Worm (Caenorhabditis elegans): ENCODE results near the gene ncs-4.

Gene ncs-4

DNA sequence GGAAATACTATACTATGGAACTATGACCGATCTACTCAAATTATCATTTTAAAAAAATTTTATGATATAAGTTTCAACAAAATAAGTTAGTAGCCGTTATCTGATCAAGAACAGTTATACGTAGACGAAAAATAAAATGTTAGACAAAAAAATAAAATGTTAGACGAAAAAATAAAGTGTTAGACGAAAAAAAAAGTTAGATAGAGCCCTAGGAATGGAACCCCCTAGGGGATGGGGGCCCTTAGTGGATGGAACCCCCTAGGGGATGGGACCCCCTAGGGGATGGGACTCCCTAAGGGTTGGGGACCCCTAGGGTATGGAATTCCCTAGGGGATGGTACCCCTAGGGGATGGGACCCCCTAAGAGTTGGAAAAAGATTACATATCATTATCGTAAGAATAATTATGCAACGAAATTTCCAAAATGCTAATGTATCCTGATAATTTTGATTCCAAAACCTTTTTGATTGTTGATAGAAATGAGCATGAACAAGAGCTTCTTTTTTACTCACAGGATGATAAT is 42.9 kb downstream of the ncs-4 start:
- TF ChIP-seq tbx-11 (GFP tag; IDR thresholded peaks at IDR 0.05) (0 out of 2 replicates have a peak, but pooled peaks have one; percentile 43), hmg-4 (GFP tag; optimal IDR thresholded peaks at IDR 0.05) (no peak)

DNA sequence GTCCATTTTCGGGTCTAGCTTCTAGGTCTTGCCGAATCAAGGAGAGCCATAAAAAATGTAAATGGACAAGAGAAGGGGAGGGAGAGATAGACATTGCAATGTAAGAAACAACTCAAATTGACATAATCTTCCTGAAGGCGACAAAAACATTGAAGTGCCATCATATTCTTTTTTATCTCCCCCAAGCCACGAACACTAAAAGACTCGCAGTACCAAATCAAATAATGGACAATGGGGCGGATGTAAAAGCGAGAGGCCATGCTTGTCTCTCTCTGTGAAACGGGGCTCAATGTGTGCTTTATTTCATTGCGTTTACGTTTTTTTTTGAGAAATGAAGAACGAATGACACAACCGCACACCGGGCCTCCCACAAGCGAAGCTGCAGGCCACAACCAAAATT is 49.5 kb downstream of the ncs-4 start:
- TF ChIP-seq B0310.2 (tag; optimal IDR thresholded peaks at IDR 0.05) (no peak), pes-1 (GFP tag; IDR thresholded peaks at IDR 0.05) (no peak), tbx-11 (GFP tag; IDR thresholded peaks at IDR 0.05) (no peak), aly-1 (tag; optimal IDR thresholded peaks at IDR 0.05) (no peak), flt-1 (GFP tag; IDR thresholded peaks at IDR 0.05) (no peak), tbx-37 (GFP tag; conservative IDR thresholded peaks at IDR 0.05) (no peak), ceh-13 (GFP tag; optimal IDR thresholded peaks at IDR 0.05) (no peak), F13C5.2 (tag; optimal IDR thresholded peaks at IDR 0.05) (no peak), hmg-4 (GFP tag; optimal IDR thresholded peaks at IDR 0.05) (no peak), ceh-36 (tag; optimal IDR thresholded peaks at IDR 0.05) (no peak), ets-7 (tag; optimal IDR thresholded peaks at IDR 0.05) (no peak), tra-4 (tag; optimal IDR thresholded peaks at IDR 0.05) (no peak), ama-1 (optimal IDR thresholded peaks at IDR 0.05) (no peak), scrt-1 (GFP tag; IDR thresholded peaks at IDR 0.05) (no peak)

DNA sequence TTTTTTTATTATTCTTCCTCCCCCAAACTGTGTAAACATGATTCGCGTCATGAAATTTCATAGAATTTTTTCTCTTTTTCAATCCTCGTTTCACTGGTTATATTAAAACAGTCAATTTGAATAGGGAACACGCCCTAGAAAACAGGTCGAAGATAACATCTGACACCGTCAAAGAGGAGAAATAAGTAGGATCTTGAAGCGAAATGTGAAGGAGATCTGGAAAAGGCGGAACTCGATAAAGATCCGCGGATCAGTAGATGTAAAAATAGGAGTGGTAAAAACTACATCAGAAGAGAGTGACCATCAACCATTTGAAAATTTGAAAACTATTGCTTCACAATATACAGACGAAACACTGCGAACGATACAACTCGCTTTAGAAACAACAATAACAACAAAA is 50.9 kb downstream of the ncs-4 start:
- TF ChIP-seq ceh-36 (tag; optimal IDR thresholded peaks at IDR 0.05) (no peak), tra-4 (tag; optimal IDR thresholded peaks at IDR 0.05) (no peak), hmg-4 (GFP tag; optimal IDR thresholded peaks at IDR 0.05) (no peak), flt-1 (GFP tag; IDR thresholded peaks at IDR 0.05) (no peak), hmbx-1 (tag; optimal IDR thresholded peaks at IDR 0.05) (no peak)

DNA sequence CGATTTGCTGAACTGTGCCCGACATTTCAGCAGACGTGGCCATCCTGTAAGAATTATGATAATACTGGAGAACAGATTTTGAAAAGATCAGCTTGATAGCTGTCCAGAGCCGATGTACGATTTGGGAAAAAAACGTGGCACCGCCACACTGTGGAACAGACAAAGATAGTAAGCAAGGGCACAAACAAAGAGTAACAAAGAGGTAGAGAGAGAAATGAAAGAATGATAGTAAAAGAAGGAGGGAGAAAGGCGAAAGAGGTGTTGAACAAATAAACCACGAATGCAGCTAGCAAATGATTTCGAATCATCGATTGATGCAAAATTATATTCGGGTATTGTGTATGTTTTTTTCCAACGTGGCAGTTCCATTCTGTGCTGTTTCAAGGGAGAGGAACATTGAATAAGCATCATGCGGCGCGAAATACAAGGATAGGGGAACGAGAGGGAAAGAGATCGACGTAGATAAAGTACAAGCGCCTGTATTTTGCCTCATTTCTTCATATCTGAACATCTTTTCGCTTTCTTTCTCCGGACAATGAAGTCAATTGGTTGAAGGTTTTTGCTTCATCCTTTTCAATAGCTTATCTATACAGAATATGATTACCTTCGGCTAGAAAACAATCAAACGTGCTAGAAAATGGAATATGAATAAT is 51.9 kb downstream of the ncs-4 start, which contains the start of gene C14H10.3:
C14H10.3 (minus strand) TSS at position 44 of the 653 bp plus-strand sequence.
- no peak for TF ChIP-seq flt-1 (GFP tag; IDR thresholded peaks at IDR 0.05)
- TF ChIP-seq pes-1 (GFP tag; IDR thresholded peaks at IDR 0.05) = no peak
- TF ChIP-seq B0310.2 (tag; optimal IDR thresholded peaks at IDR 0.05) = no peak
- no peak for TF ChIP-seq F13C5.2 (tag; optimal IDR thresholded peaks at IDR 0.05)
- TF ChIP-seq hmg-4 (GFP tag; optimal IDR thresholded peaks at IDR 0.05) = no peak
- TF ChIP-seq tra-4 (tag; optimal IDR thresholded peaks at IDR 0.05) = no peak
- no peak for TF ChIP-seq ets-7 (tag; optimal IDR thresholded peaks at IDR 0.05)
- no peak for TF ChIP-seq hmbx-1 (tag; optimal IDR thresholded peaks at IDR 0.05)
- TF ChIP-seq scrt-1 (GFP tag; IDR thresholded peaks at IDR 0.05) = no peak
- no peak for TF ChIP-seq ceh-13 (GFP tag; optimal IDR thresholded peaks at IDR 0.05)
- no peak for TF ChIP-seq aly-1 (tag; optimal IDR thresholded peaks at IDR 0.05)
- TF ChIP-seq tbx-11 (GFP tag; IDR thresholded peaks at IDR 0.05) = no peak
- TF ChIP-seq tbx-37 (GFP tag; conservative IDR thresholded peaks at IDR 0.05) = no peak
- TF ChIP-seq ceh-36 (tag; optimal IDR thresholded peaks at IDR 0.05) = no peak
- TF ChIP-seq hnd-1 (tag; optimal IDR thresholded peaks at IDR 0.05) = no peak
- TF ChIP-seq sea-1 (GFP tag; conservative IDR thresholded peaks at IDR 0.05) = no peak

All from whole organism, early embryonic.